Fruit fly (Drosophila melanogaster) whole organism, pupa: Measurements from ENCODE around the gene Vajk2.
A peak's percentile ranks its signal among the peaks of the same experiment; 100 is the strongest.

Experiments used
- CG10348 ChIP-seq: fragments of 200-800 bp; sonication (Bioruptor generic); IDR thresholded peaks from 2 replicates; pipeline ENCODE4 v1.3.6; 2022; ENCODE audit warnings: missing biosample characterization, missing genetic modification characterization
- CG12605 ChIP-seq: fragments of 200-800 bp; sonication (Bioruptor generic); IDR thresholded peaks from 2 replicates; pipeline ENCODE4 v1.3.6; 2022; ENCODE audit warnings: missing biosample characterization, missing genetic modification characterization
- CG13204 ChIP-seq: fragments of 200-800 bp; sonication (Bioruptor generic); optimal IDR thresholded peaks from 2 replicates; lab custom pipeline; 2018; ENCODE audit warnings: missing biosample characterization, mild to moderate bottlenecking, missing genetic modification characterization, moderate library complexity
- CG14655 ChIP-seq: fragments of 200-800 bp; sonication (Bioruptor generic); optimal IDR thresholded peaks from 3 replicates; lab custom pipeline; 2017; ENCODE audit warnings: mild to moderate bottlenecking, missing biosample characterization, missing genetic modification reagents, missing genetic modification characterization
- CG15710 ChIP-seq: fragments of 200-800 bp; sonication (Bioruptor generic); optimal IDR thresholded peaks from 2 replicates; lab custom pipeline; 2018; ENCODE audit warnings: missing biosample characterization, mild to moderate bottlenecking, missing genetic modification characterization, moderate library complexity
- CG17806 ChIP-seq: fragments of 200-800 bp; sonication (Bioruptor generic); optimal IDR thresholded peaks from 2 replicates; lab custom pipeline; 2018; ENCODE audit warnings: missing biosample characterization, mild to moderate bottlenecking, missing genetic modification characterization, moderate library complexity
- CG32121 ChIP-seq: fragments of 200-800 bp; sonication (Bioruptor generic); IDR thresholded peaks from 2 replicates; pipeline ENCODE4 v1.3.6; 2022; ENCODE audit warnings: missing biosample characterization, missing genetic modification characterization
- CG34367 ChIP-seq: fragments of 200-800 bp; sonication (Bioruptor generic); optimal IDR thresholded peaks from 2 replicates; lab custom pipeline; 2018; ENCODE audit warnings: missing biosample characterization, mild to moderate bottlenecking, missing genetic modification characterization
- CG4496 ChIP-seq: fragments of 200-800 bp; sonication (Bioruptor generic); IDR thresholded peaks from 3 replicates; pipeline ENCODE4 v1.3.6; 2022; ENCODE audit warnings: missing biosample characterization, missing genetic modification characterization
- CG8159 ChIP-seq: fragments of 200-800 bp; sonication (Bioruptor generic); optimal IDR thresholded peaks from 3 replicates; lab custom pipeline; 2018; ENCODE audit warnings: missing biosample characterization, mild to moderate bottlenecking, missing genetic modification characterization, moderate library complexity
- CG8301 ChIP-seq: fragments of 200-800 bp; sonication (Bioruptor generic); optimal IDR thresholded peaks from 2 replicates; lab custom pipeline; 2018; ENCODE audit warnings: missing biosample characterization, mild to moderate bottlenecking, missing genetic modification characterization
- CG9948 ChIP-seq: fragments of 200-800 bp; sonication (Bioruptor generic); optimal IDR thresholded peaks from 2 replicates; lab custom pipeline; 2018; ENCODE audit warnings: missing biosample characterization, mild to moderate bottlenecking, missing genetic modification characterization, moderate library complexity
- D1 ChIP-seq: fragments of 200-800 bp; sonication (Bioruptor generic); optimal IDR thresholded peaks from 2 replicates; lab custom pipeline; 2018; ENCODE audit warnings: missing biosample characterization, mild to moderate bottlenecking, missing genetic modification characterization, moderate library complexity
- EcR ChIP-seq: fragments of 200-800 bp; sonication (Bioruptor generic); optimal IDR thresholded peaks from 3 replicates; lab custom pipeline; 2019; ENCODE audit warnings: missing biosample characterization, missing genetic modification characterization, mild to moderate bottlenecking, moderate library complexity, missing genetic modification reagents
- Ets98B ChIP-seq: fragments of 200-800 bp; sonication (Bioruptor generic); IDR thresholded peaks from 2 replicates; pipeline ENCODE4 v1.3.6; 2022; ENCODE audit warnings: missing biosample characterization, missing genetic modification characterization
- Pif1A ChIP-seq: fragments of 200-800 bp; sonication (Bioruptor generic); optimal IDR thresholded peaks from 3 replicates; lab custom pipeline; 2016; ENCODE audit warnings: missing biosample characterization, missing genetic modification characterization
- Pif1B ChIP-seq: fragments of 200-800 bp; sonication (Bioruptor generic); optimal IDR thresholded peaks from 3 replicates; lab custom pipeline; 2016; ENCODE audit warnings: missing biosample characterization, missing genetic modification characterization
- Snoo ChIP-seq: fragments of 200-800 bp; sonication (Bioruptor generic); optimal IDR thresholded peaks from 3 replicates; lab custom pipeline; 2017; ENCODE audit warnings: missing biosample characterization, mild to moderate bottlenecking, missing genetic modification characterization, inconsistent platforms
- fd96Ca ChIP-seq: fragments of 200-800 bp; sonication (Bioruptor generic); IDR thresholded peaks from 3 replicates; pipeline ENCODE4 v1.3.6; 2022; ENCODE audit warnings: missing biosample characterization, missing genetic modification characterization
- gl ChIP-seq: fragments of 200-800 bp; sonication (Bioruptor generic); optimal IDR thresholded peaks from 2 replicates; lab custom pipeline; 2018; ENCODE audit warnings: missing biosample characterization, mild to moderate bottlenecking, missing genetic modification characterization
- rn ChIP-seq: fragments of 200-800 bp; sonication (Bioruptor generic); IDR thresholded peaks from 2 replicates; pipeline ENCODE4 v1.3.6; 2022; ENCODE audit warnings: missing biosample characterization, missing genetic modification characterization

The Vajk2 gene

DNA sequence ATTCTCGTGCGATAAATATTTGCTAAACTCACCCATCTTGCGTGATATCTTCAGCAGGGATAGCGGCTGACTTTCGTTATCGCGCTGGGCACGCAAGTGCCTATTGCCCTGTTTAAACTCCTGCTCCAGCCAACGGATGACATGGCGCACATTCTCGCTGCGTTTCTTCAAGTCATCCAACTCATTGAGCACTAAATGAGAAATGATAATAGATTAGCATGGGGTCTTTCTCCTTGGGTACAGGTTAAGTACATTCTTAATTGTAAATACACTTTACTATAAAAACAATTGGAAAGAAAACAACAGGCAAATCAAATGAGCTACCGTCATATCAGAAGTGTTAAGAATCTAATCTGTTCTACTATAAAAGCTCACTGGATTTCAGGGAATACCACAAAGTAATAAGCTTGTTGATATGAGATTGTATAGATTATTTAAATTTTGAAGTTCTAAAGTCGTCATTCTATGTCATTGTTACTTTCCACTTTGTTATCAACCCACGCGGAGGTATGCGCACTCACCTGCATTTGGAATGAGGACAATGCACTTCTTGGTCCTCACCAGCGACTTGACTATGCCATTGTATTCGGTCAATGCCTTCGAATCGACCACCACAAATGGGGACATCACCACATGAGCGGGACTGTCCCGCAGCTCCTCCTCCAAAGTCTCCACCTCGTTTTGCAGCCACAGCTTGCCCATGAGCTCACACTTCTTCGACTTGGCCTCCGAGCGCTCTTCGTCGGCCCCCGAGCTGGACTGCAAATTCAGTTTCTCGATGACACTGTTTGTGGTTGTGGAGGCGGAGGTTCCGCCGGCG lies 34.2 kb downstream of the Vajk2 start:
- peak; percentile 27; the same call in 1 of the 3 replicates for TF ChIP-seq fd96Ca
- no peak for TF ChIP-seq rn

DNA sequence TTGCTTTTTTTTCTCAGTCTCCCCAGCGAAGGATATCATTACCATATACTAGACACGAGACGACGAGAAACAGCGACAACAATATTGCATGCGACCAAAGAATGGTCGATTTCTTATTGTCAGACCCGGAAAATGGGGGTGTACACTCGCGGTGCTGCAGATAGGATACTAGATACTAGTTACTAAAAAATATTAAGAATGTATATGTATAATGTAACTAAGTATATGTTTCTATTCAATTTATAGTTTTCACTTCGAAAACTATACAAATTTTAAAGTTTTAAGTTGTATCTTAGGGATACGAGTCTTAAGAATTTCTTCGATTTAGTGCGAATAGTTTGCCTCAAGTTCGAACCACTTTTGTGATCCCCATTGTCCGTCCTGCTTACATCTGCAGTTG lies 41.1 kb downstream of the Vajk2 start:
- no peak; the same call in 1 of the 2 replicates for TF ChIP-seq Ets98B (GFP tag; lab: Robert Waterston, UW)
- TF ChIP-seq Pif1A (GFP tag; lab: Kevin White, UChicago), result no peak
- TF ChIP-seq CG4496 (GFP tag; lab: Robert Waterston, UW), result peak; percentile 29; the same call in 1 of the 3 replicates
- TF ChIP-seq CG32121, result no peak
- TF ChIP-seq CG34367 (tag; lab: Kevin White, UChicago), result peak; percentile 29
- peak; percentile 48 for TF ChIP-seq CG15710
- no peak for TF ChIP-seq fd96Ca
- no peak for TF ChIP-seq CG8159 (tag; lab: Kevin White, UChicago)
- no peak for TF ChIP-seq CG8301 (tag; lab: Kevin White, UChicago)
- peak; percentile 68 for TF ChIP-seq CG17806
- no peak for TF ChIP-seq CG14655 (GFP tag; lab: Kevin White, UChicago)
- no peak for TF ChIP-seq Pif1B (GFP tag; lab: Kevin White, UChicago)
- no peak for TF ChIP-seq Snoo (tag; lab: Kevin White, UChicago)
- peak; percentile 21 for TF ChIP-seq CG13204
- TF ChIP-seq EcR (GFP tag; lab: Kevin White, UChicago), result no peak
- no peak for TF ChIP-seq CG10348
- peak; percentile 33; the same call in 1 of the 2 replicates for TF ChIP-seq CG12605 (GFP tag; lab: Robert Waterston, UW)
- TF ChIP-seq D1 (tag; lab: Kevin White, UChicago), result no peak
- TF ChIP-seq rn, result no peak
- TF ChIP-seq CG9948 (tag; lab: Kevin White, UChicago), result peak; percentile 60
- no peak for TF ChIP-seq gl (tag; lab: Kevin White, UChicago)

DNA sequence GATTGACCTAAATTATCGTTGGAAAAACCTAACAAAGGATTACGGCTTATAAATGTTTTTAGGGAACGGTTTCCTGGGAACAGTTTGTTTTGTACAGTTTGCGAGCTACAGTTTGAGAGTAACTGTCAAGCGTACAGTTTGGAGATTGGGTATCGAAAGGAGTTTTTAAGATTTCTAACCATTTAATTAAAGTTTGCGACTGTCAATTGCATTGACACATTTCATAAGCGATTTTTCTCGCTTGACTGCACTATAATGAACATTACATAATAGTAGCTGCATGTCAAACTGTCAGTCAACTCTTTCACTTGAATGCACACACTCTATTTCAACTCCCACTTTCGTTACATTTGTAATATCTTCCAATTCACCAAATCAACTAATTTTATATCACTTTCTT lies 41.7 kb downstream of the Vajk2 start:
- TF ChIP-seq Ets98B (GFP tag; lab: Robert Waterston, UW), result no peak
- no peak for TF ChIP-seq EcR (GFP tag; lab: Kevin White, UChicago)
- no peak for TF ChIP-seq CG10348
- TF ChIP-seq D1 (tag; lab: Kevin White, UChicago), result no peak
- no peak for TF ChIP-seq CG8301 (tag; lab: Kevin White, UChicago)
- TF ChIP-seq Snoo (tag; lab: Kevin White, UChicago), result no peak
- TF ChIP-seq fd96Ca, result no peak
- no peak for TF ChIP-seq Pif1A (GFP tag; lab: Kevin White, UChicago)
- TF ChIP-seq CG15710, result no peak
- TF ChIP-seq CG17806, result no peak
- TF ChIP-seq CG14655 (GFP tag; lab: Kevin White, UChicago), result no peak
- no peak for TF ChIP-seq CG8159 (tag; lab: Kevin White, UChicago)
- no peak for TF ChIP-seq rn

DNA sequence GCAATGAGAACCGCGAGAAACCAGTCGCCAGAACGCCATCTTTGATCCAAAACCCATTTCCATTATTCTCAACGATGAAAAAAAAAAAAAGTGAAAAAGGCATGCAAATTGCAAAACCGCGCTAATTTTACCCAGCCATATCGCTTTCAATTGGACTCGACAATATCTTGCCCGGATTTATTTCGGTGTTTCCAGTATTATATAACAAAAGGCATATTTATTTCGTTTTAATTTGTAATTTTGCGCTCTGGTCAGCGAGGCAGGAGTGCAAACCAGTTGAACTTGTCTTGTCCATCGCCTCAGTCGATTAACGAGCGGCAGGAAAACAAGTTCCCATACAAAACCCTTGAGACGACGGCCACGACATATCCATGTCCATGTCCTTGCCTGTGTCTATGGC lies 44.6 kb downstream of the Vajk2 start:
- TF ChIP-seq EcR (GFP tag; lab: Kevin White, UChicago), result peak; percentile 57
- no peak for TF ChIP-seq Ets98B (GFP tag; lab: Robert Waterston, UW)
- no peak for TF ChIP-seq CG10348
- no peak for TF ChIP-seq CG32121

DNA sequence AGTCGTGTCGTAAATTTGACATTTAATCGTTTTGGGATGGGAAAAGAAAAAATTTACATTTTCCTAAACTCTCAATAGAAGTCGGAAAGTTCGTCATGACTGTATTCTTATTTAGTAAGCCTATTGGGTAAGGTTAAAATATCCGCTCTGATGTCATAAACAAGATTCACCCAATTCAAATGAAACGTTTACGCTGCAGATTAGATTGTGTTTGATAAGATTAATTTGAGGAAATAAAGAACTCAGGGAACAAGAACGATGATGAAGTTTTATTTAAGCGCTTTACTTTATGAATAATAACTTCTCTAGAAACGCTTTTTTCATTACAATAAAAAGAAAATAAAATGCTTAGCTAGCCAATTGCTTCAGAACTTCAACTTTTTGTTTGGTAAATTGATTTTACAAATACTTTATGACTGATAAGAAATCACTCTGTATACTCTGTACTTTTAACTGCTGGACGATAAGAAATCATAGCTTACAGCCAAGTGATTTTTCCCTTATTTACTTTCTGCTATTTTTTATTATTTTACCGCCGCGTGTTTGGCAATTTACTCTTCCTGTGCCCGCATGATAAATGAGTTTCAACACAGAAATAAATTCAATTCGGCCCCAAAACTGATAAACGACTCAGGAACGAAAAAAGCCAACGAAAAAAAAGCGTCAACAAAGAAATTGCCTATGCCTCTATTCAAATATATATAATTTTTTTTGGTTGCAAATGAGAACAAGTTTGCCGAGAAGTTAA lies 48.0 kb downstream of the Vajk2 start:
- TF ChIP-seq CG14655 (GFP tag; lab: Kevin White, UChicago), result peak; percentile 20
- no peak for TF ChIP-seq CG13204
- TF ChIP-seq CG4496 (GFP tag; lab: Robert Waterston, UW), result no peak
- no peak for TF ChIP-seq D1 (tag; lab: Kevin White, UChicago)
- no peak for TF ChIP-seq Ets98B (GFP tag; lab: Robert Waterston, UW)
- no peak for TF ChIP-seq CG15710
- TF ChIP-seq CG8301 (tag; lab: Kevin White, UChicago), result no peak
- TF ChIP-seq CG10348, result no peak

DNA sequence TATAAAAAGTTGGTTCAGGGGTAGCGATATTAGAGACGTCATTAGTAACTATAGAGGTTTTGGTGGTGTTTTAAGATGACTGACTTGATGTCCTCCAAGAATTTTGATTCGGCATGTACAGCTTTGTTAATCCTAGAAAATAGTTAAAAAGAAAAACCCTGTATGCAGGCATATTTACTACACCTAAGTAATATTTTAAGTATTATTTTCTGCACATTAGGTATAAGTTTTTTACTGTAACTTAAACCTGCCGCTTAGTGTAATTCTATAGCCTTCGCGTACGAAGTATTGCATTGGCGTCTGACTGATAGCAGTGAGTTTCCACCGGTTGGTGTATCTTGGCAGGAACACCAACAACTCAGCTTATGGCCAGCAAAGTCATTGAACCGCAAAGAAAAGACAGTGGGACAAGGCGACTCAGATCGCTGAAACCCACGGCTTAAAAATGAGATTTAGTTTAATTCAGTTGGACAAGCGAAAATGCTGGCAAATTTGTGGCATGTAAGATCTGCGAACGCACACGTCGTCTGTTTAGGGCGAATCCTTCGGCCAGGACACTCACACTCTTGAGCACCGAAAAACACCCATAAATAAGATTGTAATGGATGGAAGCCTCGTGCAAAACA lies 49.7 kb downstream of the Vajk2 start:
- no peak for TF ChIP-seq rn
- TF ChIP-seq Snoo (tag; lab: Kevin White, UChicago), result peak; percentile 49
- no peak for TF ChIP-seq fd96Ca
- no peak for TF ChIP-seq Ets98B (GFP tag; lab: Robert Waterston, UW)
- TF ChIP-seq CG15710, result peak; percentile 20
- TF ChIP-seq CG34367 (tag; lab: Kevin White, UChicago), result no peak
- TF ChIP-seq D1 (tag; lab: Kevin White, UChicago), result no peak
- peak; percentile 34 for TF ChIP-seq CG8301 (tag; lab: Kevin White, UChicago)
- peak; percentile 18 for TF ChIP-seq Pif1B (GFP tag; lab: Kevin White, UChicago)
- peak; percentile 51 for TF ChIP-seq CG14655 (GFP tag; lab: Kevin White, UChicago)
- TF ChIP-seq CG12605 (GFP tag; lab: Robert Waterston, UW), result no peak
- no peak for TF ChIP-seq CG32121
- TF ChIP-seq CG13204, result no peak
- peak; percentile 24 for TF ChIP-seq CG17806
- TF ChIP-seq gl (tag; lab: Kevin White, UChicago), result no peak
- no peak for TF ChIP-seq CG10348
- TF ChIP-seq EcR (GFP tag; lab: Kevin White, UChicago), result peak; percentile 83
- no peak for TF ChIP-seq CG9948 (tag; lab: Kevin White, UChicago)
- TF ChIP-seq CG8159 (tag; lab: Kevin White, UChicago), result peak; percentile 63
- TF ChIP-seq Pif1A (GFP tag; lab: Kevin White, UChicago), result no peak
- 0 out of 3 replicates have a peak, but pooled peaks have one; percentile 51 for TF ChIP-seq CG4496 (GFP tag; lab: Robert Waterston, UW)
